Fruit fly (Drosophila melanogaster) whole organism, embryonic: ENCODE measurements around the gene Cdc42.

Experiments
- CG10366 ChIP-seq: fragments of 200-800 bp; sonication (Bioruptor generic); IDR thresholded peaks from 2 replicates; pipeline ENCODE4 v1.3.6; 2022; ENCODE audit warnings: missing biosample characterization, missing genetic modification characterization
- CG11093 ChIP-seq: fragments of 200-800 bp; sonication (Bioruptor generic); IDR thresholded peaks from 3 replicates; pipeline ENCODE4 v1.3.6; 2022; ENCODE audit warnings: missing biosample characterization, missing genetic modification characterization
- CG12071 ChIP-seq: fragments of 200-800 bp; sonication (Bioruptor generic); optimal IDR thresholded peaks from 3 replicates; lab custom pipeline; 2018; ENCODE audit warnings: missing biosample characterization, mild to moderate bottlenecking, missing genetic modification characterization
- CG12104 ChIP-seq: fragments of 200-800 bp; sonication (Bioruptor generic); optimal IDR thresholded peaks from 3 replicates; lab custom pipeline; 2016; ENCODE audit warnings: missing biosample characterization, missing genetic modification characterization
- CG12299 ChIP-seq: fragments of 200-800 bp; sonication (Bioruptor generic); optimal IDR thresholded peaks from 2 replicates; lab custom pipeline; 2018; ENCODE audit warnings: missing biosample characterization, mild to moderate bottlenecking, missing genetic modification characterization
- CG13624 ChIP-seq: fragments of 200-800 bp; sonication (Bioruptor generic); optimal IDR thresholded peaks from 2 replicates; lab custom pipeline; 2016; ENCODE audit warnings: missing biosample characterization, missing genetic modification characterization
- CG14441 ChIP-seq: fragments of 200-800 bp; sonication (Bioruptor generic); IDR thresholded peaks from 2 replicates; pipeline ENCODE4 v1.3.6; 2022; ENCODE audit warnings: missing biosample characterization, missing genetic modification characterization
- CG1603 ChIP-seq: fragments of 200-800 bp; sonication (Bioruptor generic); optimal IDR thresholded peaks from 2 replicates; lab custom pipeline; 2019; ENCODE audit warnings: missing biosample characterization, mild to moderate bottlenecking, missing genetic modification characterization, moderate library complexity
- CG17912 ChIP-seq: fragments of 200-800 bp; sonication (Bioruptor generic); optimal IDR thresholded peaks from 2 replicates; lab custom pipeline; 2018; ENCODE audit warnings: missing biosample characterization, mild to moderate bottlenecking, missing genetic modification characterization
- CG1832 ChIP-seq: fragments of 200-800 bp; sonication (Bioruptor generic); optimal IDR thresholded peaks from 2 replicates; lab custom pipeline; 2017; ENCODE audit warnings: missing biosample characterization, mild to moderate bottlenecking, missing genetic modification characterization, inconsistent platforms
- CG2120 ChIP-seq: fragments of 200-800 bp; sonication (Bioruptor generic); optimal IDR thresholded peaks from 3 replicates; lab custom pipeline; 2016; ENCODE audit warnings: missing biosample characterization, missing genetic modification characterization
- CG2199 ChIP-seq: fragments of 200-800 bp; sonication (Bioruptor generic); IDR thresholded peaks from 3 replicates; pipeline ENCODE4 v1.3.6; 2022; ENCODE audit warnings: missing biosample characterization, missing genetic modification characterization
- CG34376 ChIP-seq: fragments of 200-800 bp; sonication (Bioruptor generic); optimal IDR thresholded peaks from 2 replicates; lab custom pipeline; 2018; ENCODE audit warnings: missing biosample characterization, mild to moderate bottlenecking, missing genetic modification characterization
- CG34422 ChIP-seq: fragments of 200-800 bp; sonication (Bioruptor generic); IDR thresholded peaks from 3 replicates; pipeline ENCODE4 v1.3.6; 2022; ENCODE audit warnings: missing biosample characterization, missing genetic modification characterization
- CG5180 ChIP-seq: fragments of 200-800 bp; sonication (Bioruptor generic); optimal IDR thresholded peaks from 3 replicates; lab custom pipeline; 2017; ENCODE audit warnings: missing biosample characterization, missing genetic modification characterization, mild to moderate bottlenecking, moderate library complexity, missing genetic modification reagents
- CG7271 ChIP-seq: fragments of 200-800 bp; sonication (Bioruptor generic); optimal IDR thresholded peaks from 2 replicates; lab custom pipeline; 2018; ENCODE audit warnings: missing biosample characterization, mild to moderate bottlenecking, missing genetic modification characterization, moderate library complexity
- CoRest ChIP-seq: fragments of 200-800 bp; sonication (Bioruptor generic); optimal IDR thresholded peaks from 3 replicates; lab custom pipeline; 2018; ENCODE audit warnings: missing biosample characterization, mild to moderate bottlenecking, missing genetic modification characterization, moderate library complexity
- CrebB ChIP-seq: fragments of 200-800 bp; sonication (Bioruptor generic); optimal IDR thresholded peaks from 3 replicates; lab custom pipeline; 2018; ENCODE audit warnings: missing biosample characterization, mild to moderate bottlenecking, missing genetic modification characterization
- D19A ChIP-seq: fragments of 200-800 bp; optimal IDR thresholded peaks from 3 replicates; lab custom pipeline; 2019; ENCODE audit warnings: missing biosample characterization, mild to moderate bottlenecking, missing genetic modification characterization, moderate library complexity
- Dll ChIP-seq: fragments of 200-800 bp; sonication (Bioruptor generic); IDR thresholded peaks from 4 replicates; pipeline ENCODE4 v1.3.6; 2022; ENCODE audit warnings: missing biosample characterization, missing genetic modification characterization; ENCODE audit not compliant: partially characterized antibody
- E2f2 ChIP-seq: fragments of 200-800 bp; sonication (Bioruptor generic); IDR thresholded peaks from 2 replicates; pipeline ENCODE4 v1.3.6; 2022; ENCODE audit warnings: missing biosample characterization, missing genetic modification characterization
- H15 ChIP-seq: fragments of 200-800 bp; sonication (Bioruptor generic); IDR thresholded peaks from 3 replicates; pipeline ENCODE4 v1.3.6; 2022; ENCODE audit warnings: missing biosample characterization, missing genetic modification characterization
- HLHmδ ChIP-seq: fragments of 200-800 bp; sonication (Bioruptor generic); optimal IDR thresholded peaks from 2 replicates; lab custom pipeline; 2018; ENCODE audit warnings: missing biosample characterization, mild to moderate bottlenecking, missing genetic modification characterization, moderate library complexity
- Hr78 ChIP-seq, 2 experiments: fragments of 200-800 bp in 1 of 2; fragments of >200 bp in 1 of 2; sonication (Bioruptor generic) in 1 of 2; optimal IDR thresholded peaks; 2 replicates each; lab custom pipeline; 2017 to 2019; ENCODE audit warnings: missing biosample characterization in 2 of 2, missing genetic modification characterization in 2 of 2, mild to moderate bottlenecking in 1 of 2, moderate library complexity in 1 of 2
- Med ChIP-seq: fragments of 200-800 bp; sonication (Bioruptor generic); peaks from one replicate; lab custom pipeline; 2016; ENCODE audit warnings: missing biosample characterization, missing genetic modification characterization, mild to moderate bottlenecking, inconsistent platforms, moderate library complexity
- NC2β ChIP-seq: fragments of 200-800 bp; sonication (Bioruptor generic); optimal IDR thresholded peaks from 2 replicates; lab custom pipeline; 2016; ENCODE audit warnings: missing biosample characterization, missing genetic modification characterization
- NFAT ChIP-seq: fragments of 200-800 bp; sonication (Bioruptor generic); IDR thresholded peaks from 2 replicates; pipeline ENCODE4 v1.3.6; 2022; ENCODE audit warnings: missing biosample characterization, missing genetic modification characterization
- Nf-YB ChIP-seq: fragments of 200-800 bp; sonication (Bioruptor generic); optimal IDR thresholded peaks from 3 replicates; lab custom pipeline; 2019; ENCODE audit warnings: missing biosample characterization, mild to moderate bottlenecking, missing genetic modification characterization, moderate library complexity
- Ptx1 ChIP-seq: fragments of 200-800 bp; sonication (Bioruptor generic); IDR thresholded peaks from 2 replicates; pipeline ENCODE4 v1.3.6; 2022; ENCODE audit warnings: missing biosample characterization, missing genetic modification characterization
- Rx ChIP-seq: fragments of 200-800 bp; sonication (Bioruptor generic); IDR thresholded peaks from 2 replicates; pipeline ENCODE4 v1.3.6; 2022; ENCODE audit warnings: missing biosample characterization, missing genetic modification characterization
- Sry-δ ChIP-seq: fragments of 200-800 bp; sonication (Bioruptor generic); optimal IDR thresholded peaks from 2 replicates; lab custom pipeline; 2016; ENCODE audit warnings: missing biosample characterization, missing genetic modification characterization
- amos ChIP-seq: fragments of 200-800 bp; sonication (Bioruptor generic); IDR thresholded peaks from 2 replicates; pipeline ENCODE4 v1.3.6; 2022; ENCODE audit warnings: missing biosample characterization, missing genetic modification characterization; ENCODE audit not compliant: partially characterized antibody
- bbx ChIP-seq: fragments of 200-800 bp; sonication (Bioruptor generic); IDR thresholded peaks from 2 replicates; pipeline ENCODE4 v1.3.6; 2022; ENCODE audit warnings: missing biosample characterization, missing genetic modification characterization; ENCODE audit not compliant: partially characterized antibody
- br ChIP-seq: fragments of >200 bp; optimal IDR thresholded peaks from 2 replicates; lab custom pipeline; 2017
- cas ChIP-seq: fragments of 200-800 bp; sonication (Bioruptor generic); IDR thresholded peaks from 2 replicates; pipeline ENCODE4 v1.3.6; 2022; ENCODE audit warnings: missing biosample characterization, missing genetic modification characterization
- cg ChIP-seq: fragments of 200-800 bp; sonication (Bioruptor generic); optimal IDR thresholded peaks from 3 replicates; lab custom pipeline; 2019; ENCODE audit warnings: missing biosample characterization, mild to moderate bottlenecking, missing genetic modification characterization, moderate library complexity
- chinmo ChIP-seq: fragments of 200-800 bp; sonication (Bioruptor generic); IDR thresholded peaks from 4 replicates; pipeline ENCODE4 v1.3.6; 2022; ENCODE audit warnings: missing biosample characterization, missing genetic modification characterization; ENCODE audit not compliant: partially characterized antibody
- crol ChIP-seq: fragments of 200-800 bp; sonication (Bioruptor generic); IDR thresholded peaks from 2 replicates; pipeline ENCODE4 v1.3.6; 2022; ENCODE audit warnings: missing biosample characterization, missing genetic modification characterization
- da ChIP-seq: fragments of 200-800 bp; sonication (Bioruptor generic); optimal IDR thresholded peaks from 2 replicates; lab custom pipeline; 2016; ENCODE audit warnings: missing biosample characterization, missing genetic modification characterization
- en ChIP-seq: fragments of 200-800 bp; sonication (Bioruptor generic); optimal IDR thresholded peaks from 2 replicates; lab custom pipeline; 2016; ENCODE audit warnings: missing biosample characterization, missing genetic modification characterization
- fd102C ChIP-seq: fragments of 200-800 bp; sonication (Bioruptor generic); optimal IDR thresholded peaks from 2 replicates; lab custom pipeline; 2018; ENCODE audit warnings: missing biosample characterization, mild to moderate bottlenecking, missing genetic modification characterization, moderate library complexity
- fd3F ChIP-seq: fragments of 200-800 bp; sonication (Bioruptor generic); optimal IDR thresholded peaks from 2 replicates; lab custom pipeline; 2018; ENCODE audit warnings: missing biosample characterization, mild to moderate bottlenecking, missing genetic modification characterization, moderate library complexity
- gcm2 ChIP-seq: fragments of 200-800 bp; sonication (Bioruptor generic); optimal IDR thresholded peaks from 2 replicates; lab custom pipeline; 2016; ENCODE audit warnings: missing biosample characterization, missing genetic modification characterization
- kah ChIP-seq: fragments of 200-800 bp; sonication (Bioruptor generic); optimal IDR thresholded peaks from 2 replicates; lab custom pipeline; 2018; ENCODE audit warnings: missing biosample characterization, mild to moderate bottlenecking, missing genetic modification characterization
- phol ChIP-seq: fragments of 200-800 bp; sonication (Bioruptor generic); optimal IDR thresholded peaks from 3 replicates; lab custom pipeline; 2018; ENCODE audit warnings: missing biosample characterization, mild to moderate bottlenecking, missing genetic modification characterization, moderate library complexity
- unc-4 ChIP-seq: fragments of 200-800 bp; sonication (Bioruptor generic); IDR thresholded peaks from 2 replicates; pipeline ENCODE4 v1.3.6; 2022; ENCODE audit warnings: missing biosample characterization, missing genetic modification characterization; ENCODE audit not compliant: partially characterized antibody
- vvl ChIP-seq: fragments of 200-800 bp; sonication (Bioruptor generic); IDR thresholded peaks from 2 replicates; pipeline ENCODE4 v1.3.6; 2022; ENCODE audit warnings: missing biosample characterization, missing genetic modification characterization
- wdn ChIP-seq: fragments of 200-800 bp; sonication (Bioruptor generic); IDR thresholded peaks from 2 replicates; pipeline ENCODE4 v1.3.6; 2022; ENCODE audit warnings: missing biosample characterization, missing genetic modification characterization
- z ChIP-seq: fragments of 200-800 bp; sonication (Bioruptor generic); IDR thresholded peaks from 3 replicates; pipeline ENCODE4 v1.3.6; 2022; ENCODE audit warnings: missing biosample characterization, missing genetic modification characterization
- zfh2 ChIP-seq: fragments of 200-800 bp; sonication (Bioruptor generic); optimal IDR thresholded peaks from 2 replicates; lab custom pipeline; 2016; ENCODE audit warnings: missing biosample characterization, missing genetic modification characterization

The Cdc42 gene

DNA sequence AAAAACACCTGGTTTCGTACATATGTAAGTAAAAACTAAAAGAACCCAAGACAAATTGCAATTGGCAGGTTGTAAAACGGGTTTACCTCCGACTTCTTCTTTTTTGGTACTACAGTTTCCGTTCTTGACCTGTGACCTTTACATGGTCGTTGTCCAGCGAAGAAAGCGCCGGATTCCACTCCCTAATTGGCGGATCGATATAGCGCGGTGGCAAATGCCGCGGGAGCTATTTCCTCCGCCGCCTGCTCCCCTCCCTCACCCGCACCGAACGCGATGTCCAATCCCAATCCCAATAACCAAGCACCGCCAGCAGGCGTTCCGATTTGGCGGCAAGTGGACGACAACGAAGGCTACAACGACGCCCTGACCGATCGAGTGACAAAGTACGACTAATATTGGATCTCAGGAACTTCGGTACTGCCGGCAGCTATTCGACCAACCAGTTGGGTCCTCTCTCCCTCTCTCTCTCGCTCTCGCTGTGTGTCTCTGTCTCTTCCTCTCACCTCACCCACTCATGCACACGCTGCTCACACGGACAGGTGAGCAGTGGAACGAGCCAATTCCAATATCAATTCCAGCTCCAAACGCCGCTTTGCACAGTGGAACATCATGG lies 34.2 kb upstream of the Cdc42 start (continued):
- TF ChIP-seq Hr78 (GFP tag; optimal IDR thresholded peaks at IDR 0.05; lab: Kevin White, UChicago) (peak in 1 of 2 experiments; percentile 97), H15 (no peak), wdn (GFP tag; lab: Robert Waterston, UW) (no peak), gcm2 (GFP tag; lab: Kevin White, UChicago) (no peak), amos (no peak), Ptx1 (GFP tag; lab: Robert Waterston, UW) (no peak), CG5180 (GFP tag; lab: Kevin White, UChicago) (no peak), fd3F (GFP tag; lab: Kevin White, UChicago) (no peak), CG34422 (GFP tag; lab: Robert Waterston, UW) (no peak), unc-4 (GFP tag; lab: Robert Waterston, UW) (peak; percentile 40; the same call in 1 of the 2 replicates), kah (GFP tag; lab: Kevin White, UChicago) (no peak), CG10366 (0 out of 2 replicates have a peak, but pooled peaks have one; percentile 11), CG12071 (GFP tag; lab: Kevin White, UChicago) (no peak), CG12104 (GFP tag; lab: Kevin White, UChicago) (no peak), fd102C (no peak), Dll (GFP tag; lab: Robert Waterston, UW) (0 out of 4 replicates have a peak, but pooled peaks have one; percentile 18), cas (0 out of 2 replicates have a peak, but pooled peaks have one; percentile 32), phol (tag; lab: Kevin White, UChicago) (no peak), CG14441 (GFP tag; lab: Robert Waterston, UW) (no peak), HLHmδ (GFP tag; lab: Kevin White, UChicago) (peak; percentile 85), CG1832 (GFP tag; lab: Kevin White, UChicago) (peak; percentile 69), CG13624 (GFP tag; lab: Kevin White, UChicago) (peak; percentile 18), en (no peak), CG1603 (tag; lab: Kevin White, UChicago) (no peak), crol (GFP tag; lab: Robert Waterston, UW) (peak; percentile 81), CG34376 (GFP tag; lab: Kevin White, UChicago) (no peak), NFAT (peak; percentile 35; the same call in 1 of the 2 replicates), CG2120 (GFP tag; lab: Kevin White, UChicago) (no peak), NC2β (no peak), E2f2 (GFP tag; lab: Robert Waterston, UW) (peak; percentile 27; the same call in 1 of the 2 replicates), CG2199 (no peak), Nf-YB (peak; percentile 75), CG11093 (no peak), chinmo (GFP tag; lab: Robert Waterston, UW) (0 out of 4 replicates have a peak, but pooled peaks have one; percentile 52), CG17912 (no peak), z (GFP tag; lab: Robert Waterston, UW) (peak; percentile 51; the same call in 1 of the 3 replicates), bbx (peak; percentile 37), cg (peak; percentile 67), Med (peak; percentile 43), Sry-δ (no peak), CG12299 (tag; lab: Kevin White, UChicago) (no peak), da (no peak), vvl (GFP tag; lab: Robert Waterston, UW) (no peak), CoRest (tag; lab: Kevin White, UChicago) (no peak), Rx (GFP tag; lab: Robert Waterston, UW) (no peak), CrebB (no peak), zfh2 (GFP tag; lab: Kevin White, UChicago) (no peak), CG7271 (tag; lab: Kevin White, UChicago) (no peak), br (lab: Kevin White, UChicago) (no peak), D19A (no peak)
